Worm (Caenorhabditis elegans): ENCODE results near the gene F08F8.11.

F08F8.11 gene

DNA sequence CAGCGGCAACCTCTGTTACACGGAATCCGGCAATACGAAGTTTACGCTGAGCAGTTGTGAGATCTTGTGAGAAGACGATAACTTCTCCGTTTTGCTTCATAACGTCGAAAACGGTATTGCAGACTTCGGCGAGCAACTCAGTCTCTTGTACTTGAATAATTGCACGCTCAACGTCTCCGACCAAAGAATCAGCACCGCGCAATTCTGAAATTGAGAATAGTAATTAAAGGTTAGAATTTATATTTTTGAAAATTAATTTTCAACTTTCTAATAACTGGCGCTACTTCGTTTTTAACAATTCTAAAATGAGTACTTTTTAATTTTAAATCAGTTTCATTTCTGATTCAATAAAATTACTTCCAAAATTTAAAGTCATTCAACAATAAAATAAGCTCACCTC, 12.8 kb downstream of the F08F8.11 start:
- TF ChIP-seq ztf-11 (tag; optimal IDR thresholded peaks at IDR 0.05) (no peak), unc-62 (GFP tag; optimal IDR thresholded peaks at IDR 0.05) (no peak), blmp-1 (tag; optimal IDR thresholded peaks at IDR 0.05) (no peak), M03D4.4 (tag; optimal IDR thresholded peaks at IDR 0.05) (no peak), lin-32 (GFP tag; optimal IDR thresholded peaks at IDR 0.05) (no peak), bed-3 (GFP tag; optimal IDR thresholded peaks at IDR 0.05) (no peak), sptf-1 (tag; optimal IDR thresholded peaks at IDR 0.05) (no peak), snpc-4 (tag; optimal IDR thresholded peaks at IDR 0.05) (no peak), tbx-8 (GFP tag; optimal IDR thresholded peaks at IDR 0.05) (no peak)

DNA sequence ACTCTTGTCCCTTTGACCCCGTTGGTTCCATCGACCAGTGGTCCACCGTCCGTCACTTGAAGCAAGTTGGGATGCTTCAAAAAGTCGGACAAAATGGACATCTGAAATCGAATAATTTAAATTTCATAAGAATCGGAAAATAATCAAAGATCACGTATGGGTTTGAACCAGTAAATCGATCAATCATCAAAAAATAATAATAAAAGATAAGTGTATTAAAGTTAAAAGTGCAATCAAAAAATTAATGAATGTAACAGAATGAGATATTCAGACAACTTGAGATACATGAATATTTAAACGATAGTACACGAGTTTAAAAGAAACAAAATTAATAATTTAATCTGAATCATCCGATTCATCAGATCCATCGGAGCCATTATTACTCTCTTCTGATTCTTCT, 13.2 kb downstream of the F08F8.11 start, which contains the start of gene T20B12.7:
Gene T20B12.7 (minus strand): TSS at position 101 of the 400 bp plus-strand sequence.
- TF ChIP-seq snpc-4 (tag; optimal IDR thresholded peaks at IDR 0.05) (no peak), elt-3 (tag; optimal IDR thresholded peaks at IDR 0.05) (no peak), hlh-1 (tag; optimal IDR thresholded peaks at IDR 0.05) (no peak), ham-2 (GFP tag; optimal IDR thresholded peaks at IDR 0.05) (no peak)

DNA sequence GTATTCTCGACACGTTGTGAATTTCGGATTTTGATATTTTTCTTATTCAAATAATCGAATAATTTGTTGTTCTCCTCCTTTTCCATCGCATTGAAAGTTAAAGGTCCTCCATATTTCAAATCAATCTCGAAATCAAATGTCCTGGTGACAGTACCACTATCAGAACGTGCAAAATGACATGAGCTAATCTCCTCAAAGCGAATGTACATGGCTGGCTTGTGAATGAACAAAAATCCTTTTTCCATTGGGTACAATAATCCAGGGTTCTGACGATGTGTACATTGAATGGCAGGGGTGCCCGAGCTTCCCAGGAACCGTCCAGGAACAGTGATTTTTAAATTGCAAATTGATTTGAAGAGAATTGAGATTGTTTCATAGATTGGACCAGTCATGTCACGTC, 14.4 kb downstream of the F08F8.11 start:
- TF ChIP-seq elt-1 (tag; optimal IDR thresholded peaks at IDR 0.05; ENCODE audit: borderline replicate concordance, insufficient read depth) (no peak), M03D4.4 (tag; optimal IDR thresholded peaks at IDR 0.05) (no peak), flh-1 (GFP tag; optimal IDR thresholded peaks at IDR 0.05) (no peak), mab-5 (tag; optimal IDR thresholded peaks at IDR 0.05) (no peak), ztf-11 (tag; optimal IDR thresholded peaks at IDR 0.05) (no peak), lsy-2 (tag; optimal IDR thresholded peaks at IDR 0.05) (no peak), sptf-1 (tag; optimal IDR thresholded peaks at IDR 0.05) (no peak), bed-3 (GFP tag; optimal IDR thresholded peaks at IDR 0.05) (no peak), snpc-4 (tag; optimal IDR thresholded peaks at IDR 0.05) (no peak), unc-120 (tag; optimal IDR thresholded peaks at IDR 0.05; ENCODE audit: poor library complexity, severe bottlenecking) (no peak)

DNA sequence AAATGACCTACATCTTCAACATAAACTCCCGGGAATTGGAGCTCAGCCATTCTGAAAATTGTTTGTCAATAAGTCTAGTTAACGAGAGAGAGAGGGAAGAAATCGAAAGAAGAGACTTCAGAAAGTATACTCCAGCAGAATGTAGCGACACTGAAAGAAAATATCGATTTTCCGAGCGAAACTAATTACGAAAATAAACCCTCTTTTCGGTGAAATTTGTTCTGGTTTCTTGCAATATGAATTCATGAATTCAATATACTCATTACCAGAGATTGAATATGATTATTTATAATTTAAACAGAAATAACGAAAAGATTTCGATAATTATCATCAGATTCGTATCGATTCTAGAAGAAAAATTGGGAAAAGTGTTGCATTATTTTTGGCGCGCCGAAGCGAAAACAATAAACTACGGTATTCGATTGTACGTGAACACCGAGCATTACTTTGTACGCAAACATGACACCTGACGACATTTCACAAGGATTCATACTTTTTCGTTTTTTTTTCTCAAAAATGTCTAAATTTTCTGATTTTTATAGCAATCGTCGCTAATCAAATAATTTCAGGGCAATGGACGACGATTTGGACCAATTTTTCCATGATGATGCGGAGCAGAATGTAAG, 16.0 kb downstream of the F08F8.11 start, which contains the start of the genes hmg-4 and T20B12.3:
Gene hmg-4 (minus strand): TSS at position 51 of the 626 bp plus-strand sequence.
Gene T20B12.3 (plus strand): TSS at position 570 of the 626 bp plus-strand sequence.
- TF ChIP-seq cnd-1 (tag; optimal IDR thresholded peaks at IDR 0.05) (no peak), lsy-2 (tag; optimal IDR thresholded peaks at IDR 0.05) (peak; percentile 94), blmp-1 (tag; optimal IDR thresholded peaks at IDR 0.05) (no peak), unc-39 (tag; optimal IDR thresholded peaks at IDR 0.05) (no peak), unc-120 (tag; optimal IDR thresholded peaks at IDR 0.05; ENCODE audit: poor library complexity, severe bottlenecking) (no peak), ces-1 (GFP tag; optimal IDR thresholded peaks at IDR 0.05) (peak; percentile 64), bed-3 (GFP tag; optimal IDR thresholded peaks at IDR 0.05) (no peak), nhr-2 (tag; optimal IDR thresholded peaks at IDR 0.05) (no peak), sem-2 (GFP tag; optimal IDR thresholded peaks at IDR 0.05) (no peak), unc-62 (GFP tag; optimal IDR thresholded peaks at IDR 0.05) (no peak), pha-4 (tag; optimal IDR thresholded peaks at IDR 0.05) (peak; percentile 16), lin-32 (GFP tag; optimal IDR thresholded peaks at IDR 0.05) (no peak), nhr-76 (tag; optimal IDR thresholded peaks at IDR 0.05) (no peak), hlh-1 (tag; optimal IDR thresholded peaks at IDR 0.05) (no peak), sptf-1 (tag; optimal IDR thresholded peaks at IDR 0.05) (no peak), elt-3 (tag; optimal IDR thresholded peaks at IDR 0.05) (no peak), zip-8 (tag; optimal IDR thresholded peaks at IDR 0.05) (no peak), ceh-43 (GFP tag; optimal IDR thresholded peaks at IDR 0.05) (peak; percentile 16), tbx-8 (GFP tag; optimal IDR thresholded peaks at IDR 0.05) (no peak), mep-1 (tag; optimal IDR thresholded peaks at IDR 0.05) (no peak), nhr-237 (tag; optimal IDR thresholded peaks at IDR 0.05) (no peak), M03D4.4 (tag; optimal IDR thresholded peaks at IDR 0.05) (no peak), mab-5 (tag; optimal IDR thresholded peaks at IDR 0.05) (no peak), ham-2 (GFP tag; optimal IDR thresholded peaks at IDR 0.05) (no peak), ztf-11 (tag; optimal IDR thresholded peaks at IDR 0.05) (no peak), elt-1 (tag; optimal IDR thresholded peaks at IDR 0.05; ENCODE audit: borderline replicate concordance, insufficient read depth) (no peak), lin-13 (tag; optimal IDR thresholded peaks at IDR 0.05) (no peak), nhr-12 (tag; optimal IDR thresholded peaks at IDR 0.05) (no peak), ceh-83 (GFP tag; optimal IDR thresholded peaks at IDR 0.05) (no peak), mls-2 (tag; optimal IDR thresholded peaks at IDR 0.05) (no peak), snpc-4 (tag; optimal IDR thresholded peaks at IDR 0.05) (no peak), nhr-28 (tag; optimal IDR thresholded peaks at IDR 0.05) (no peak)
